Fruit fly (Drosophila melanogaster): ENCODE data around the gene CG4098.

CG4098 gene

DNA sequence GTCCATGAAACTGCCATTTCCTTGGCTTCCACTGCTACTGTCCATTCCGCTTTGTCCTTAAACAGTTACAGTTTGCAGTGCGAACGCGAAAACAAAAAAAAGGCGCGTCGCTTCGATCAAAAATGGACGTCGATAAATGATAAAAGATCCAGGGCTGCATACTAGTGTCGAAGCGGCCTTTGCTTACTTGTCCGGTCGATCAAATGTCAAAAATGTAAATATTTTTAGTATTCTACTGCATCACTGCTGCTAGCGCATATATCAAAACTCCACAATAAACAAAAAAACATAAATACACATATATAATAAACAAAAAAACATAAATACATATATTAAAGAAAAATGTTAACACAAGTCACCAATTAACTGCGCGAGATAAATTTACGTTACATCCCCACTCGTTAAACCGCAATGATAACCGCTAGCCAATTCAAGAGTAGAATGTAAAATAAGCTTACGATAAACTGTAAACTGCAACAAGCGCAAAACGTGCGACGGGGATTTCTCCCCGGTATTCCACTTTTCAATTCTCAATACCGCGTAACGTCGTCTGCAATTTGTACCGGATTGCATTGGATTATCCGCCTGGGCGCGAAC lies 14.1 kb downstream of the CG4098 start, which contains the start of the genes spd-2 and Apl (continued):
- TF ChIP-seq CG34224 (GFP tag; IDR thresholded peaks at IDR 0.05; ENCODE audit: partially characterized antibody) = peak; percentile 56; the same call in 1 of the 3 replicates
- TF ChIP-seq knrl (GFP tag; IDR thresholded peaks at IDR 0.05; ENCODE audit: partially characterized antibody) = peak; percentile 59
- no peak for TF ChIP-seq sr (GFP tag; IDR thresholded peaks at IDR 0.05)
- peak; percentile 19 for TF ChIP-seq pzg (GFP tag; optimal IDR thresholded peaks at IDR 0.05)
- 0 out of 2 replicates have a peak, but pooled peaks have one; percentile 35 for TF ChIP-seq unc-4 (GFP tag; IDR thresholded peaks at IDR 0.05; ENCODE audit: partially characterized antibody)
- TF ChIP-seq trem (tag; optimal IDR thresholded peaks at IDR 0.05) = peak; percentile 19
- TF ChIP-seq stwl (tag; optimal IDR thresholded peaks at IDR 0.05) = peak; percentile 27
- TF ChIP-seq CG13287 (GFP tag; IDR thresholded peaks at IDR 0.05; ENCODE audit: partially characterized antibody) = peak; percentile 58
- TF ChIP-seq CG15601 (tag; optimal IDR thresholded peaks at IDR 0.05) = peak; percentile 2
- peak; percentile 28 for TF ChIP-seq BEAF-32 (GFP tag; optimal IDR thresholded peaks at IDR 0.05)
- no peak for TF ChIP-seq Deaf1 (tag; optimal IDR thresholded peaks at IDR 0.05)
- 0 out of 2 replicates have a peak, but pooled peaks have one; percentile 39 for TF ChIP-seq bbx (GFP tag; IDR thresholded peaks at IDR 0.05; ENCODE audit: partially characterized antibody)
- no peak for TF ChIP-seq Hand (GFP tag; optimal IDR thresholded peaks at IDR 0.05)
- no peak for TF ChIP-seq CG7786 (GFP tag; optimal IDR thresholded peaks at IDR 0.05)
- peak; percentile 68 for TF ChIP-seq CTCF (GFP tag; optimal IDR thresholded peaks at IDR 0.05)
- TF ChIP-seq CG17359 (tag; optimal IDR thresholded peaks at IDR 0.05) = no peak
- TF ChIP-seq Lhr (GFP tag; optimal IDR thresholded peaks at IDR 0.05) = peak; percentile 12
- peak; percentile 79 for TF ChIP-seq HLH4C (GFP tag; IDR thresholded peaks at IDR 0.05; ENCODE audit: partially characterized antibody)
- TF ChIP-seq CG4617 (GFP tag; optimal IDR thresholded peaks at IDR 0.05; ENCODE audit: borderline replicate concordance) = peak; percentile 4
- TF ChIP-seq tgo (GFP tag; IDR thresholded peaks at IDR 0.05) = no peak
- peak; percentile 38; the same call in 1 of the 4 replicates for TF ChIP-seq Dll (GFP tag; IDR thresholded peaks at IDR 0.05; ENCODE audit: partially characterized antibody)
- TF ChIP-seq CG14710 (tag; optimal IDR thresholded peaks at IDR 0.05) = peak; percentile 36
- TF ChIP-seq dimm (GFP tag; IDR thresholded peaks at IDR 0.05) = no peak
- TF ChIP-seq CG17186 (GFP tag; optimal IDR thresholded peaks at IDR 0.05) = peak; percentile 30
- TF ChIP-seq chinmo (GFP tag; IDR thresholded peaks at IDR 0.05; ENCODE audit: partially characterized antibody) = peak; percentile 82; the same call in 1 of the 4 replicates
- no peak for TF ChIP-seq Max (GFP tag; optimal IDR thresholded peaks at IDR 0.05)

DNA sequence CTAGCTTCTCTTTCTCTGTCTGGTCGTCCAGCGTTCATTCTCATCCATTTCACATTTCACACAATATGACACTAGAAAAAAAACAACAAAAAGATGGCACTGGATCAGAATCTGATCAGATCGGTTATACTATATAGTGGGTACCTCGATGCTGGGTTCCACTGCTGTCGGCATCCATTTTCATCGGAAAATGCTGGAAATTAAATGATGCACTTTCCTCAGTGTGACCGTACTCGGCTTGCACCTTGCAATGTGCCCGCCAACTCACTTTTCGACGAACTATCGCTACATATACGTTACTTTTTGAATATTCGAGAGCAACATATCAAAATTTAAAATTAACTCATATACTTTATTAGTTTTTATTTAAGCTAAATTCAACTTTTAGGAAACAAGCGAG lies 18.3 kb downstream of the CG4098 start, which contains the start of gene tra:
TSS of gene tra (minus strand) at position 191 of the 400 bp plus-strand sequence.
- TF ChIP-seq CG34224 (GFP tag; IDR thresholded peaks at IDR 0.05; ENCODE audit: partially characterized antibody) = peak; percentile 36; the same call in 1 of the 3 replicates
- TF ChIP-seq Dp (GFP tag; optimal IDR thresholded peaks at IDR 0.05) = peak; percentile 72
- peak; percentile 66 for TF ChIP-seq CG14710 (tag; optimal IDR thresholded peaks at IDR 0.05)
- TF ChIP-seq Scr (GFP tag; IDR thresholded peaks at IDR 0.05; ENCODE audit: partially characterized antibody) = peak; percentile 70
- peak; percentile 91 for TF ChIP-seq CG9797 (GFP tag; optimal IDR thresholded peaks at IDR 0.05)
- TF ChIP-seq stwl (tag; optimal IDR thresholded peaks at IDR 0.05) = peak; percentile 64
- 0 out of 3 replicates have a peak, but pooled peaks have one; percentile 13 for TF ChIP-seq CG14860 (GFP tag; IDR thresholded peaks at IDR 0.05; ENCODE audit: partially characterized antibody)
- peak; percentile 12 for TF ChIP-seq nmo (GFP tag; optimal IDR thresholded peaks at IDR 0.05)
- peak; percentile 59 for TF ChIP-seq MBD-R2 (GFP tag; IDR thresholded peaks at IDR 0.05)
- no peak for TF ChIP-seq ham (GFP tag; IDR thresholded peaks at IDR 0.05)
- peak; percentile 27 for TF ChIP-seq zen (tag; optimal IDR thresholded peaks at IDR 0.05)
- TF ChIP-seq BEAF-32 (GFP tag; optimal IDR thresholded peaks at IDR 0.05) = peak; percentile 75
- peak; percentile 74 for TF ChIP-seq CG13287 (GFP tag; IDR thresholded peaks at IDR 0.05; ENCODE audit: partially characterized antibody)
- TF ChIP-seq CTCF (GFP tag; optimal IDR thresholded peaks at IDR 0.05) = peak; percentile 12
- TF ChIP-seq C15 (GFP tag; IDR thresholded peaks at IDR 0.05) = no peak
- peak; percentile 60 for TF ChIP-seq Doc3 (GFP tag; IDR thresholded peaks at IDR 0.05; ENCODE audit: partially characterized antibody)
- TF ChIP-seq sens (GFP tag) = peak; percentile 72
- TF ChIP-seq CG17829 (tag; optimal IDR thresholded peaks at IDR 0.05) = peak; percentile 26
- peak; percentile 58 for TF ChIP-seq pzg (GFP tag; optimal IDR thresholded peaks at IDR 0.05)
- TF ChIP-seq CG7745 (tag; optimal IDR thresholded peaks at IDR 0.05) = no peak
- TF ChIP-seq tll (GFP tag; optimal IDR thresholded peaks at IDR 0.05) = no peak
- peak; percentile 61 for TF ChIP-seq amos (GFP tag; IDR thresholded peaks at IDR 0.05; ENCODE audit: partially characterized antibody)
- TF ChIP-seq MESR4 (GFP tag; optimal IDR thresholded peaks at IDR 0.05) = peak; percentile 82
- TF ChIP-seq cwo (GFP tag; optimal IDR thresholded peaks at IDR 0.05) = no peak
- TF ChIP-seq gfzf (GFP tag; optimal IDR thresholded peaks at IDR 0.05) = peak; percentile 82
- TF ChIP-seq Sin3A (optimal IDR thresholded peaks at IDR 0.05) = peak; percentile 42
- TF ChIP-seq Elba2 (GFP tag; optimal IDR thresholded peaks at IDR 0.05) = peak; percentile 73
